Worm (Caenorhabditis elegans) whole organism, L3 larva: ENCODE measurements around the gene ets-9.

Experiments
- ceh-82 ChIP-seq: fragments of 150-350 bp; optimal IDR thresholded peaks from 2 replicates; lab custom pipeline; 2014; ENCODE audit warnings: missing biosample characterization, missing genetic modification characterization
- ceh-9 ChIP-seq: sonication (generic microtip); optimal IDR thresholded peaks from 2 replicates; lab custom pipeline; 2018; ENCODE audit warnings: missing biosample characterization, missing genetic modification characterization
- elt-2 ChIP-seq: sonication (generic microtip); optimal IDR thresholded peaks from 2 replicates; lab custom pipeline; 2016; ENCODE audit warnings: missing genetic modification reagents, mild to moderate bottlenecking, missing genetic modification characterization, missing compliant biosample characterization
- fkh-2 ChIP-seq: fragments of 150-350 bp; optimal IDR thresholded peaks from 2 replicates; lab custom pipeline; 2014; ENCODE audit warnings: missing biosample characterization, missing genetic modification reagents, missing genetic modification characterization
- jun-1 ChIP-seq: fragments of 150-350 bp; optimal IDR thresholded peaks from 2 replicates; lab custom pipeline; 2014; ENCODE audit warnings: missing biosample characterization, missing genetic modification reagents, missing genetic modification characterization
- nhr-11 ChIP-seq: fragments of 150-350 bp; optimal IDR thresholded peaks from 2 replicates; lab custom pipeline; 2014; ENCODE audit warnings: missing biosample characterization, missing genetic modification characterization
- nhr-12 ChIP-seq: fragments of 150-350 bp; optimal IDR thresholded peaks from 2 replicates; lab custom pipeline; 2014; ENCODE audit warnings: missing biosample characterization, missing genetic modification characterization
- nhr-28 ChIP-seq: fragments of 150-350 bp; optimal IDR thresholded peaks from 2 replicates; lab custom pipeline; 2014; ENCODE audit warnings: missing biosample characterization, missing genetic modification characterization
- nhr-76 ChIP-seq: fragments of 150-350 bp; sonication (generic microtip); optimal IDR thresholded peaks from 5 replicates; lab custom pipeline; 2014; ENCODE audit warnings: missing biosample characterization, missing genetic modification characterization
- nhr-77 ChIP-seq: fragments of 150-350 bp; optimal IDR thresholded peaks from 2 replicates; lab custom pipeline; 2014; ENCODE audit warnings: missing biosample characterization, missing genetic modification characterization
- snpc-4 ChIP-seq: fragments of 150-350 bp; optimal IDR thresholded peaks from 2 replicates; lab custom pipeline; 2014; ENCODE audit warnings: missing biosample characterization, missing genetic modification characterization
- zag-1 ChIP-seq: fragments of 150-350 bp; optimal IDR thresholded peaks from 2 replicates; lab custom pipeline; 2014; ENCODE audit warnings: missing biosample characterization, missing genetic modification characterization
- ztf-4 ChIP-seq: fragments of 150-350 bp; optimal IDR thresholded peaks from 2 replicates; lab custom pipeline; 2014; ENCODE audit warnings: missing biosample characterization, missing genetic modification characterization

- TF ChIP-seq nhr-28 (tag; lab: Kevin White, UChicago) (no peak), snpc-4 (tag; lab: Kevin White, UChicago) (no peak), ceh-9 (tag; lab: Kevin White, UChicago) (no peak), fkh-2 (tag; lab: Kevin White, UChicago) (no peak), nhr-11 (tag; lab: Kevin White, UChicago) (no peak), nhr-76 (tag; lab: Kevin White, UChicago) (no peak), ztf-4 (tag; lab: Kevin White, UChicago) (no peak), nhr-77 (tag; lab: Kevin White, UChicago) (no peak), nhr-12 (tag; lab: Kevin White, UChicago) (no peak), jun-1 (tag; lab: Kevin White, UChicago) (no peak), zag-1 (tag; lab: Kevin White, UChicago) (no peak), ceh-82 (no peak), elt-2 (tag; lab: Kevin White, UChicago) (no peak)
These were observed 24.7 kb upstream of the ets-9 start, which contains the start of gene taf-11.1 for ce11 chrX:4254782-4255181.
